Worm (Caenorhabditis elegans) whole organism, young adult: ENCODE measurements around the gene F38H4.4.

Experiments used
- B0019.2 ChIP-seq: fragments of 200-800 bp; sonication (Bioruptor generic); conservative IDR thresholded peaks from 2 replicates; pipeline ENCODE4 v1.3.6; 2022; ENCODE audit warnings: missing genetic modification reagents, missing genetic modification characterization, missing compliant biosample characterization
- B0035.1 ChIP-seq: sonication (generic microtip); optimal IDR thresholded peaks from 2 replicates; lab custom pipeline; 2016; ENCODE audit warnings: missing genetic modification characterization, mild to moderate bottlenecking, missing compliant biosample characterization, missing genotype, missing genetic modification reagents
- B0336.3 ChIP-seq: fragments of 200-800 bp; sonication (Bioruptor generic); IDR thresholded peaks from 2 replicates; pipeline ENCODE4 v1.3.6; 2022; ENCODE audit warnings: missing genetic modification characterization, missing compliant biosample characterization
- C06A6.2 ChIP-seq: fragments of 200-800 bp; sonication (Bioruptor generic); conservative IDR thresholded peaks from 2 replicates; pipeline ENCODE4 v1.3.6; 2022; ENCODE audit warnings: missing genetic modification characterization, missing compliant biosample characterization
- D2030.7 ChIP-seq: fragments of 200-800 bp; sonication (Bioruptor generic); IDR thresholded peaks from 2 replicates; pipeline ENCODE4 v1.3.6; 2022; ENCODE audit warnings: missing genetic modification reagents, missing genetic modification characterization, missing compliant biosample characterization
- F49E8.2 ChIP-seq: sonication (generic microtip); optimal IDR thresholded peaks from 3 replicates; lab custom pipeline; 2017; ENCODE audit warnings: missing genetic modification characterization, mild to moderate bottlenecking, missing compliant biosample characterization, antibody characterized with exemption, moderate library complexity; ENCODE audit not compliant: insufficient read depth
- F52B5.7 ChIP-seq: sonication (generic microtip); optimal IDR thresholded peaks from 2 replicates; lab custom pipeline; 2016; ENCODE audit warnings: mild to moderate bottlenecking, missing genetic modification characterization, missing compliant biosample characterization
- Y53G8AR.9 ChIP-seq: fragments of 200-800 bp; sonication (Bioruptor generic); conservative IDR thresholded peaks from 2 replicates; pipeline ENCODE4 v1.3.6; 2022; ENCODE audit warnings: missing genetic modification reagents, missing genetic modification characterization, missing compliant biosample characterization
- aptf-3 ChIP-seq: fragments of 200-800 bp; sonication (Bioruptor generic); IDR thresholded peaks from 2 replicates; pipeline ENCODE4 v1.3.6; 2022; ENCODE audit warnings: missing genetic modification characterization, missing compliant biosample characterization
- athp-1 ChIP-seq: sonication (generic microtip); optimal IDR thresholded peaks from 2 replicates; lab custom pipeline; 2017; ENCODE audit warnings: mild to moderate bottlenecking, missing genetic modification characterization, missing compliant biosample characterization
- ceh-100 ChIP-seq: fragments of 200-800 bp; sonication (Bioruptor generic); IDR thresholded peaks from 2 replicates; pipeline ENCODE4 v1.3.6; 2022; ENCODE audit warnings: missing genetic modification reagents, missing genetic modification characterization, missing compliant biosample characterization
- ceh-40 ChIP-seq: fragments of 200-800 bp; sonication (Bioruptor generic); IDR thresholded peaks from 2 replicates; pipeline ENCODE4 v1.3.6; 2022; ENCODE audit warnings: missing genetic modification characterization, missing compliant biosample characterization
- die-1 ChIP-seq: sonication (generic microtip); optimal IDR thresholded peaks from 2 replicates; lab custom pipeline; 2016; ENCODE audit warnings: missing genotype, mild to moderate bottlenecking, missing genetic modification characterization, missing compliant biosample characterization
- dpl-1 ChIP-seq: fragments of 150-350 bp; optimal IDR thresholded peaks from 2 replicates; lab custom pipeline; 2014; ENCODE audit warnings: missing biosample characterization, missing genetic modification reagents, missing genetic modification characterization
- egl-44 ChIP-seq: fragments of 200-800 bp; sonication (Bioruptor generic); IDR thresholded peaks from 2 replicates; pipeline ENCODE4 v1.3.6; 2022; ENCODE audit warnings: missing genetic modification reagents, missing genetic modification characterization, missing compliant biosample characterization
- ekl-4 ChIP-seq: fragments of 200-800 bp; sonication (Bioruptor generic); IDR thresholded peaks from 2 replicates; pipeline ENCODE4 v1.3.6; 2022; ENCODE audit warnings: missing genetic modification reagents, missing genetic modification characterization, missing compliant biosample characterization
- ets-4 ChIP-seq: fragments of 200-800 bp; sonication (Bioruptor generic); optimal IDR thresholded peaks from 2 replicates; lab custom pipeline; 2018; ENCODE audit warnings: mild to moderate bottlenecking, missing genetic modification characterization, missing compliant biosample characterization
- gei-17 ChIP-seq: fragments of 200-800 bp; sonication (Bioruptor generic); optimal IDR thresholded peaks from 2 replicates; lab custom pipeline; 2018; ENCODE audit warnings: mild to moderate bottlenecking, missing genetic modification characterization, missing compliant biosample characterization
- hlh-12 ChIP-seq: sonication (generic microtip); optimal IDR thresholded peaks from 2 replicates; lab custom pipeline; 2016; ENCODE audit warnings: missing genetic modification characterization, missing compliant biosample characterization
- lag-1 ChIP-seq: fragments of 200-800 bp; sonication (Bioruptor generic); IDR thresholded peaks from 2 replicates; pipeline ENCODE4 v1.3.6; 2022; ENCODE audit warnings: missing genetic modification reagents, missing genetic modification characterization, missing compliant biosample characterization
- let-607 ChIP-seq, 2 experiments: fragments of 200-800 bp in 1 of 2; sonication (Bioruptor generic) in 1 of 2; sonication (generic microtip) in 1 of 2; optimal IDR thresholded peaks; 2 replicates each; lab custom pipeline; 2016 to 2018; ENCODE audit warnings: mild to moderate bottlenecking in 2 of 2, missing compliant biosample characterization in 2 of 2, missing genetic modification characterization in 2 of 2, moderate library complexity in 2 of 2, missing genotype in 1 of 2
- lin-26 ChIP-seq: fragments of 200-800 bp; sonication (Bioruptor generic); IDR thresholded peaks from 2 replicates; pipeline ENCODE4 v1.3.6; 2022; ENCODE audit warnings: missing genetic modification reagents, missing genetic modification characterization, missing compliant biosample characterization
- lsy-27 ChIP-seq: sonication (generic microtip); optimal IDR thresholded peaks from 2 replicates; lab custom pipeline; 2017; ENCODE audit warnings: missing genetic modification characterization, mild to moderate bottlenecking, missing compliant biosample characterization, antibody characterized with exemption, missing genotype, borderline replicate concordance; ENCODE audit not compliant: insufficient read depth
- madf-8 ChIP-seq: fragments of 200-800 bp; sonication (Bioruptor generic); conservative IDR thresholded peaks from 2 replicates; pipeline ENCODE4 v1.3.6; 2022; ENCODE audit warnings: missing genetic modification reagents, missing genetic modification characterization, missing compliant biosample characterization
- nhr-90 ChIP-seq: sonication (generic microtip); optimal IDR thresholded peaks from 2 replicates; lab custom pipeline; 2016; ENCODE audit warnings: missing genotype, mild to moderate bottlenecking, missing genetic modification characterization, missing compliant biosample characterization
- pha-4 ChIP-seq: fragments of 150-350 bp; sonication (generic microtip); optimal IDR thresholded peaks from 2 replicates; lab custom pipeline; 2014; ENCODE audit warnings: missing biosample characterization, missing genetic modification reagents, missing genetic modification characterization
- rec-8 ChIP-seq, 2 experiments: sonication (generic microtip); optimal IDR thresholded peaks; 2 replicates each; lab custom pipeline; 2016; ENCODE audit warnings: mild to moderate bottlenecking in 2 of 2, missing genetic modification characterization in 2 of 2, missing genetic modification reagents in 2 of 2, missing genotype in 2 of 2, missing biosample characterization in 1 of 2, missing compliant biosample characterization in 1 of 2, moderate library complexity in 1 of 2
- rpc-1 ChIP-seq, 2 experiments: fragments of 150-350 bp in 1 of 2; sonication (generic microtip) in 1 of 2; optimal IDR thresholded peaks; 2 replicates each; lab custom pipeline; 2014 to 2018; ENCODE audit warnings: missing biosample characterization in 1 of 2, missing genetic modification characterization in 1 of 2, missing genetic modification reagents in 1 of 2, missing genotype in 1 of 2
- snpc-1.3 ChIP-seq: sonication (generic microtip); optimal IDR thresholded peaks from 2 replicates; lab custom pipeline; 2017; ENCODE audit warnings: missing genetic modification characterization, mild to moderate bottlenecking, missing compliant biosample characterization, antibody characterized with exemption, moderate library complexity, missing genotype, missing genetic modification reagents; ENCODE audit not compliant: insufficient read depth
- snpc-3.4 ChIP-seq: sonication (generic microtip); optimal IDR thresholded peaks from 2 replicates; lab custom pipeline; 2017; ENCODE audit warnings: missing genetic modification characterization, mild to moderate bottlenecking, missing compliant biosample characterization, antibody characterized with exemption, moderate library complexity, missing genotype, missing genetic modification reagents
- somi-1 ChIP-seq: fragments of 200-800 bp; sonication (Bioruptor generic); optimal IDR thresholded peaks from 2 replicates; lab custom pipeline; 2018; ENCODE audit warnings: mild to moderate bottlenecking, missing genetic modification characterization, missing compliant biosample characterization
- sptf-2 ChIP-seq: fragments of 200-800 bp; sonication (Bioruptor generic); optimal IDR thresholded peaks from 2 replicates; lab custom pipeline; 2018; ENCODE audit warnings: mild to moderate bottlenecking, missing genetic modification characterization, missing compliant biosample characterization
- xnd-1 ChIP-seq: sonication (generic microtip); optimal IDR thresholded peaks from 2 replicates; lab custom pipeline; 2016; ENCODE audit warnings: missing genotype, missing genetic modification reagents, missing genetic modification characterization, missing compliant biosample characterization
- ztf-18 ChIP-seq: sonication (generic microtip); optimal IDR thresholded peaks from 2 replicates; lab custom pipeline; 2016; ENCODE audit warnings: missing genotype, mild to moderate bottlenecking, missing genetic modification characterization, missing compliant biosample characterization
- ztf-22 ChIP-seq: fragments of 200-800 bp; sonication (Bioruptor generic); optimal IDR thresholded peaks from 2 replicates; lab custom pipeline; 2018; ENCODE audit warnings: mild to moderate bottlenecking, missing genetic modification characterization, moderate library complexity, missing compliant biosample characterization
- ztf-25 ChIP-seq: fragments of 200-800 bp; sonication (Bioruptor generic); IDR thresholded peaks from 2 replicates; pipeline ENCODE4 v1.3.6; 2022; ENCODE audit warnings: missing genetic modification reagents, missing genetic modification characterization, missing compliant biosample characterization
- ztf-28 ChIP-seq: fragments of 200-800 bp; sonication (Bioruptor generic); IDR thresholded peaks from 2 replicates; pipeline ENCODE4 v1.3.6; 2022; ENCODE audit warnings: missing genetic modification reagents, missing genetic modification characterization, missing compliant biosample characterization
- ztf-6 ChIP-seq: fragments of 200-800 bp; sonication (Bioruptor generic); IDR thresholded peaks from 2 replicates; pipeline ENCODE4 v1.3.6; 2022; ENCODE audit warnings: missing genetic modification reagents, missing genetic modification characterization, missing compliant biosample characterization

F38H4.4 gene

ce11 chrIV:11877674-11878073 is 29.6 kb downstream of the F38H4.4 start, which contains the start of gene pph-2:
Gene pph-2 (minus strand): TSS chrIV:11877774.
- TF ChIP-seq B0336.3 (no peak), lag-1 (no peak), rec-8 (tag; optimal IDR thresholded peaks at IDR 0.05; lab: Kevin White, UChicago) (no peak)

- no peak for TF ChIP-seq nhr-90
- no peak for TF ChIP-seq lin-26 (GFP tag; lab: Robert Waterston, UW)
- TF ChIP-seq ztf-22, result no peak
These were observed 30.2 kb downstream of the F38H4.4 start, which contains the start of gene cutl-27 for ce11 chrIV:11878249-11878648. Gene cutl-27 (plus strand): TSS chrIV:11878549.

ce11 chrIV:11882534-11882933 is 34.5 kb downstream of the F38H4.4 start:
- TF ChIP-seq Y53G8AR.9 (GFP tag; lab: Robert Waterston, UW), result no peak
- no peak for TF ChIP-seq F52B5.7 (tag; lab: Kevin White, UChicago)
- no peak for TF ChIP-seq madf-8 (GFP tag; lab: Robert Waterston, UW)
- TF ChIP-seq ceh-100 (GFP tag; lab: Robert Waterston, UW), result no peak
- no peak for TF ChIP-seq lsy-27 (tag; lab: Kevin White, UChicago)
- TF ChIP-seq egl-44 (GFP tag; lab: Robert Waterston, UW), result no peak
- TF ChIP-seq rpc-1 (optimal IDR thresholded peaks at IDR 0.05; lab: Kevin White, UChicago), result no peak
- TF ChIP-seq rpc-1 (tag; optimal IDR thresholded peaks at IDR 0.05; lab: Kevin White, UChicago), result no peak
- TF ChIP-seq gei-17 (GFP tag; lab: Kevin White, UChicago), result no peak
- TF ChIP-seq snpc-1.3 (tag; lab: Kevin White, UChicago), result no peak
- TF ChIP-seq hlh-12 (tag; lab: Kevin White, UChicago), result no peak
- no peak for TF ChIP-seq ztf-25 (GFP tag; lab: Robert Waterston, UW)
- no peak for TF ChIP-seq ets-4 (GFP tag; lab: Kevin White, UChicago)
- no peak for TF ChIP-seq F49E8.2 (tag; lab: Kevin White, UChicago)
- no peak for TF ChIP-seq somi-1 (GFP tag; lab: Kevin White, UChicago)
- no peak for TF ChIP-seq ekl-4 (GFP tag; lab: Robert Waterston, UW)
- no peak for TF ChIP-seq D2030.7
- no peak for TF ChIP-seq ztf-6 (GFP tag; lab: Robert Waterston, UW)
- no peak for TF ChIP-seq athp-1 (tag; lab: Kevin White, UChicago)

- TF ChIP-seq B0019.2 (GFP tag; lab: Robert Waterston, UW), result no peak
- no peak for TF ChIP-seq die-1
- TF ChIP-seq let-607 (tag; optimal IDR thresholded peaks at IDR 0.05; lab: Kevin White, UChicago), result no peak
- TF ChIP-seq aptf-3, result no peak
- no peak for TF ChIP-seq F52B5.7 (tag; lab: Kevin White, UChicago)
- no peak for TF ChIP-seq sptf-2 (GFP tag; lab: Kevin White, UChicago)
- TF ChIP-seq ztf-18 (tag; lab: Kevin White, UChicago), result no peak
- TF ChIP-seq, all 124 proteins: peak for 0
These were observed 35.4 kb downstream of the F38H4.4 start for ce11 chrIV:11883478-11883877.

- TF ChIP-seq ztf-28, result no peak
- TF ChIP-seq pha-4 (tag; lab: Kevin White, UChicago), result no peak
- no peak for TF ChIP-seq B0035.1
- no peak for TF ChIP-seq snpc-3.4 (tag; lab: Kevin White, UChicago)
- TF ChIP-seq ceh-100 (GFP tag; lab: Robert Waterston, UW), result no peak
- no peak for TF ChIP-seq dpl-1 (GFP tag; lab: Kevin White, UChicago)
- no peak for TF ChIP-seq gei-17 (GFP tag; lab: Kevin White, UChicago)
- TF ChIP-seq ceh-40 (GFP tag; lab: Robert Waterston, UW), result no peak
- no peak for TF ChIP-seq C06A6.2 (GFP tag; lab: Robert Waterston, UW)
- no peak for TF ChIP-seq xnd-1 (tag; lab: Kevin White, UChicago)
These were observed 37.3 kb downstream of the F38H4.4 start, which contains the start of gene let-653 for ce11 chrIV:11885313-11885712. Gene let-653 (plus strand): TSS chrIV:11885613.
